Fruit fly (Drosophila melanogaster): Measurements from ENCODE around the gene Msp300.

Gene Msp300

DNA sequence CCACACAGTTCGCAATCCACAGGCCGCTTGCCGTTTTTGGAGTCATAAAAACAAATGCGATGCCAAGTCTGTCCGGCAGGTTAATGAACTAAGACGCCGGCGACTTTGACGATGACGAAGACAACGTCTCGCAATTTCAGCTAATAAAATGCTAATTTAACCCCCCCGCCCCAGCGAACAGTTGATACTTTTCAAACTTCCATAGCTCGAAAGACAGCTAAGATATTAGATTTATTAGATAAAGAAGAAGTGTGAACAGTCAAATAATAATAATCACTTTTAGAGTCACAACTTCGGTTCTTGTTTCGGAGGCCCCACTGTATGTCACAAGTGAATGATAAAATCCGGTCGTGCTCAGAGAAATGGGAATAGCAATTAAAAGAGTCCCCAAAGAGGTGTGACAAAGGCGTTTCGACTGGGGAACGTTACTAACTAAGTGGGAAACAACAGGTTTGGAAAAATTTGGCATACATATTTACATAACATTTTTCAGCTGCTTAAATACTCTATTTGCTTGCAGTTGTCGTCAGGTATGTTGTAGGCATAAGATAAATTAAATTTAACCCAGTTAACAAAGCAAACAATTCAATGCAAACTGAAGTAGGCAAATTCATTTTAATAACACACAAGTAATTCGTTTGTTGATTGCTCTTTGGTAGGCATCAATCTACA is 16.0 kb upstream of the Msp300 start (continued):
- TF ChIP-seq Oaz (GFP tag; IDR thresholded peaks at IDR 0.05) (no peak), CG31441 (GFP tag; IDR thresholded peaks at IDR 0.05) (no peak), Vsx1 (GFP tag; optimal IDR thresholded peaks at IDR 0.05) (peak; percentile 58), CG8388 (GFP tag; optimal IDR thresholded peaks at IDR 0.05) (peak; percentile 11), Bdp1 (GFP tag; optimal IDR thresholded peaks at IDR 0.05) (peak; percentile 5)

- TF ChIP-seq dpn (GFP tag; optimal IDR thresholded peaks at IDR 0.05) (peak in 1 of 2 experiments; percentile 5), Oli (tag; optimal IDR thresholded peaks at IDR 0.05) (peak; percentile 1), CG12391 (tag; optimal IDR thresholded peaks at IDR 0.05) (peak; percentile 21), CG11247 (GFP tag; IDR thresholded peaks at IDR 0.05) (0 out of 2 replicates have a peak, but pooled peaks have one; percentile 18), CG7928 (GFP tag; optimal IDR thresholded peaks at IDR 0.05) (no peak), CG1024 (GFP tag; IDR thresholded peaks at IDR 0.05) (0 out of 2 replicates have a peak, but pooled peaks have one; percentile 10), ssp (GFP tag; IDR thresholded peaks at IDR 0.05) (no peak), Med (GFP tag) (peak; percentile 23), Neu2 (GFP tag; optimal IDR thresholded peaks at IDR 0.05; ENCODE audit: borderline replicate concordance) (no peak), CG2120 (GFP tag; optimal IDR thresholded peaks at IDR 0.05) (peak; percentile 31), Asciz (GFP tag; optimal IDR thresholded peaks at IDR 0.05) (no peak), sisA (GFP tag; IDR thresholded peaks at IDR 0.05) (peak; percentile 23; the same call in 1 of the 2 replicates), az2 (GFP tag; optimal IDR thresholded peaks at IDR 0.05) (no peak), sens (GFP tag) (peak; percentile 55), Sox102F (GFP tag; optimal IDR thresholded peaks at IDR 0.05) (peak; percentile 9), vvl (GFP tag; IDR thresholded peaks at IDR 0.05) (peak; percentile 22; the same call in 1 of the 2 replicates), bsh (GFP tag; optimal IDR thresholded peaks at IDR 0.05) (peak in 1 of 2 experiments; percentile 4), otp (GFP tag; IDR thresholded peaks at IDR 0.05) (0 out of 3 replicates have a peak, but pooled peaks have one; percentile 18), CG18599 (GFP tag; optimal IDR thresholded peaks at IDR 0.05) (peak; percentile 40), CG2678 (tag; optimal IDR thresholded peaks at IDR 0.05) (peak; percentile 4), Ptx1 (GFP tag; IDR thresholded peaks at IDR 0.05) (0 out of 2 replicates have a peak, but pooled peaks have one; percentile 11), lab (GFP tag; optimal IDR thresholded peaks at IDR 0.05) (peak; percentile 37), gem (tag; optimal IDR thresholded peaks at IDR 0.05) (peak; percentile 58), CG7839 (tag; optimal IDR thresholded peaks at IDR 0.05) (peak; percentile 28), CG8388 (GFP tag; optimal IDR thresholded peaks at IDR 0.05) (peak; percentile 16), dmrt99B (tag; optimal IDR thresholded peaks at IDR 0.05) (peak; percentile 12), CG9727 (GFP tag; optimal IDR thresholded peaks at IDR 0.05) (no peak), Ada2b (GFP tag; IDR thresholded peaks at IDR 0.05) (0 out of 2 replicates have a peak, but pooled peaks have one; percentile 23), Dip3 (GFP tag; optimal IDR thresholded peaks at IDR 0.05) (no peak), CG11504 (tag; optimal IDR thresholded peaks at IDR 0.05) (peak; percentile 23), NFAT (GFP tag; IDR thresholded peaks at IDR 0.05) (no peak), CG2712 (tag; optimal IDR thresholded peaks at IDR 0.05) (peak; percentile 8), vnd (GFP tag; IDR thresholded peaks at IDR 0.05; ENCODE audit: partially characterized antibody) (no peak), Hmr (GFP tag; optimal IDR thresholded peaks at IDR 0.05) (peak; percentile 37), Hr3 (GFP tag; optimal IDR thresholded peaks at IDR 0.05) (no peak), Hr51 (GFP tag; optimal IDR thresholded peaks at IDR 0.05) (peak in 1 of 2 experiments; percentile 12), row (GFP tag; IDR thresholded peaks at IDR 0.05) (peak; percentile 39; the same call in 1 of the 3 replicates), slbo (GFP tag; IDR thresholded peaks at IDR 0.05) (peak; percentile 46; the same call in 1 of the 2 replicates)
Measured at dm6 chr2L:5085561-5085960, 15.1 kb upstream of the Msp300 start.

Measured in whole organism, embryonic.